Fruit fly (Drosophila melanogaster) whole organism, embryonic: ENCODE measurements around the gene Arp6.

ENCODE experiments used
- Abd-B ChIP-seq: fragments of 200-800 bp; sonication (Bioruptor generic); optimal IDR thresholded peaks from 2 replicates; lab custom pipeline; 2018; ENCODE audit warnings: missing biosample characterization, mild to moderate bottlenecking, missing genetic modification characterization, moderate library complexity
- Bteb2 ChIP-seq: fragments of 200-800 bp; sonication (Bioruptor generic); optimal IDR thresholded peaks from 2 replicates; lab custom pipeline; 2016; ENCODE audit warnings: missing biosample characterization, missing genetic modification characterization
- CG10147 ChIP-seq: fragments of 200-800 bp; sonication (Bioruptor generic); optimal IDR thresholded peaks from 2 replicates; lab custom pipeline; 2019; ENCODE audit warnings: missing biosample characterization, mild to moderate bottlenecking, missing genetic modification characterization, moderate library complexity
- CG10431 ChIP-seq: fragments of 200-800 bp; sonication (Bioruptor generic); optimal IDR thresholded peaks from 3 replicates; lab custom pipeline; 2018; ENCODE audit warnings: missing biosample characterization, mild to moderate bottlenecking, missing genetic modification characterization
- CG1647 ChIP-seq: fragments of 200-800 bp; sonication (Bioruptor generic); optimal IDR thresholded peaks from 3 replicates; lab custom pipeline; 2016; ENCODE audit warnings: missing biosample characterization, missing genetic modification characterization
- CG16863 ChIP-seq: fragments of 200-800 bp; sonication (Bioruptor generic); optimal IDR thresholded peaks from 3 replicates; lab custom pipeline; 2016; ENCODE audit warnings: missing biosample characterization, missing genetic modification characterization
- CG17385 ChIP-seq: fragments of 200-800 bp; sonication (Bioruptor generic); optimal IDR thresholded peaks from 3 replicates; lab custom pipeline; 2018; ENCODE audit warnings: missing biosample characterization, mild to moderate bottlenecking, missing genetic modification characterization
- CG17829 ChIP-seq: fragments of 200-800 bp; optimal IDR thresholded peaks from 2 replicates; lab custom pipeline; 2019; ENCODE audit warnings: missing biosample characterization, mild to moderate bottlenecking, missing genetic modification characterization, moderate library complexity
- CG18476 ChIP-seq: fragments of 200-800 bp; sonication (Bioruptor generic); optimal IDR thresholded peaks from 2 replicates; lab custom pipeline; 2016; ENCODE audit warnings: missing biosample characterization, mild to moderate bottlenecking, missing genetic modification characterization
- CG32532 ChIP-seq: fragments of 200-800 bp; sonication (Bioruptor generic); IDR thresholded peaks from 2 replicates; pipeline ENCODE4 v1.3.6; 2022; ENCODE audit warnings: missing biosample characterization, missing genetic modification characterization
- CG3281 ChIP-seq: fragments of 200-800 bp; sonication (Bioruptor generic); optimal IDR thresholded peaks from 3 replicates; lab custom pipeline; 2017; ENCODE audit warnings: missing biosample characterization, mild to moderate bottlenecking, missing genetic modification characterization
- CG3838 ChIP-seq: fragments of 200-800 bp; sonication (Bioruptor generic); optimal IDR thresholded peaks from 3 replicates; lab custom pipeline; 2016; ENCODE audit warnings: missing biosample characterization, missing genetic modification characterization
- CG3995 ChIP-seq: fragments of 200-800 bp; sonication (Bioruptor generic); optimal IDR thresholded peaks from 3 replicates; lab custom pipeline; 2016; ENCODE audit warnings: missing biosample characterization, missing genetic modification characterization
- CG4282 ChIP-seq: fragments of 200-800 bp; sonication (Bioruptor generic); optimal IDR thresholded peaks from 2 replicates; lab custom pipeline; 2016; ENCODE audit warnings: missing biosample characterization, missing genetic modification characterization
- CG6654 ChIP-seq: fragments of 200-800 bp; sonication (Bioruptor generic); optimal IDR thresholded peaks from 2 replicates; lab custom pipeline; 2017; ENCODE audit warnings: missing biosample characterization, mild to moderate bottlenecking, missing genetic modification characterization
- CG6683 ChIP-seq: fragments of 200-800 bp; sonication (Bioruptor generic); optimal IDR thresholded peaks from 2 replicates; lab custom pipeline; 2017; ENCODE audit warnings: missing biosample characterization, mild to moderate bottlenecking, missing genetic modification characterization, missing genetic modification reagents
- CG6813 ChIP-seq: fragments of 200-800 bp; sonication (Bioruptor generic); optimal IDR thresholded peaks from 2 replicates; lab custom pipeline; 2017; ENCODE audit warnings: missing biosample characterization, missing genetic modification characterization, mild to moderate bottlenecking, moderate library complexity, missing genetic modification reagents
- CG7271 ChIP-seq: fragments of 200-800 bp; sonication (Bioruptor generic); optimal IDR thresholded peaks from 2 replicates; lab custom pipeline; 2018; ENCODE audit warnings: missing biosample characterization, mild to moderate bottlenecking, missing genetic modification characterization, moderate library complexity
- CG7372 ChIP-seq: fragments of 200-800 bp; sonication (Bioruptor generic); IDR thresholded peaks from 2 replicates; pipeline ENCODE4 v1.3.6; 2022; ENCODE audit warnings: missing biosample characterization, missing genetic modification characterization
- CG9215 ChIP-seq: fragments of 200-800 bp; sonication (Bioruptor generic); IDR thresholded peaks from 2 replicates; pipeline ENCODE4 v1.3.6; 2022; ENCODE audit warnings: missing biosample characterization, missing genetic modification characterization
- Chrac-16 ChIP-seq: fragments of 200-800 bp; sonication (Bioruptor generic); optimal IDR thresholded peaks from 3 replicates; lab custom pipeline; 2016; ENCODE audit warnings: missing biosample characterization, missing genetic modification characterization
- CrebB ChIP-seq: fragments of 200-800 bp; sonication (Bioruptor generic); optimal IDR thresholded peaks from 3 replicates; lab custom pipeline; 2018; ENCODE audit warnings: missing biosample characterization, mild to moderate bottlenecking, missing genetic modification characterization
- Dp ChIP-seq: fragments of 200-800 bp; sonication (Bioruptor generic); optimal IDR thresholded peaks from 2 replicates; lab custom pipeline; 2018; ENCODE audit warnings: missing biosample characterization, mild to moderate bottlenecking, missing genetic modification characterization, moderate library complexity
- Eip74EF ChIP-seq, 2 experiments: fragments of 200-800 bp in 1 of 2; fragments of >200 bp in 1 of 2; sonication (Bioruptor generic) in 1 of 2; optimal IDR thresholded peaks; 2 replicates each; lab custom pipeline; 2017 to 2019; ENCODE audit warnings: missing biosample characterization in 2 of 2, missing genetic modification characterization in 2 of 2, mild to moderate bottlenecking in 1 of 2, moderate library complexity in 1 of 2
- Hsf ChIP-seq: fragments of 200-800 bp; sonication (Bioruptor generic); optimal IDR thresholded peaks from 3 replicates; lab custom pipeline; 2016; ENCODE audit warnings: missing biosample characterization, missing genetic modification characterization
- MESR4 ChIP-seq: fragments of 200-800 bp; sonication (Bioruptor generic); optimal IDR thresholded peaks from 2 replicates; lab custom pipeline; 2018; ENCODE audit warnings: missing biosample characterization, mild to moderate bottlenecking, missing genetic modification characterization, moderate library complexity
- MTF-1 ChIP-seq: fragments of 200-800 bp; sonication (Bioruptor generic); optimal IDR thresholded peaks from 2 replicates; lab custom pipeline; 2018; ENCODE audit warnings: missing biosample characterization, mild to moderate bottlenecking, missing genetic modification characterization, borderline replicate concordance
- Med ChIP-seq: fragments of 200-800 bp; sonication (Bioruptor generic); peaks from one replicate; lab custom pipeline; 2016; ENCODE audit warnings: missing biosample characterization, missing genetic modification characterization, mild to moderate bottlenecking, inconsistent platforms, moderate library complexity
- Oaz ChIP-seq: fragments of 200-800 bp; sonication (Bioruptor generic); IDR thresholded peaks from 2 replicates; pipeline ENCODE4 v1.3.6; 2022; ENCODE audit warnings: missing biosample characterization, missing genetic modification characterization
- Sin3A ChIP-seq: fragments of >200 bp; optimal IDR thresholded peaks from 2 replicates; lab custom pipeline; 2018
- Sox102F ChIP-seq: fragments of 200-800 bp; sonication (Bioruptor generic); optimal IDR thresholded peaks from 2 replicates; lab custom pipeline; 2018; ENCODE audit warnings: missing biosample characterization, mild to moderate bottlenecking, missing genetic modification characterization, moderate library complexity
- ab ChIP-seq: fragments of 200-800 bp; sonication (Bioruptor generic); optimal IDR thresholded peaks from 2 replicates; lab custom pipeline; 2016; ENCODE audit warnings: missing biosample characterization, missing genetic modification characterization
- ara ChIP-seq: fragments of 200-800 bp; sonication (Bioruptor generic); IDR thresholded peaks from 2 replicates; pipeline ENCODE4 v1.3.6; 2022; ENCODE audit warnings: missing biosample characterization, missing genetic modification characterization
- cato ChIP-seq: fragments of 200-800 bp; sonication (Bioruptor generic); optimal IDR thresholded peaks from 2 replicates; lab custom pipeline; 2016; ENCODE audit warnings: missing biosample characterization, missing genetic modification characterization, borderline replicate concordance
- crc ChIP-seq: fragments of 200-800 bp; sonication (Bioruptor generic); optimal IDR thresholded peaks from 2 replicates; lab custom pipeline; 2016; ENCODE audit warnings: missing biosample characterization, missing genetic modification characterization
- fu2 ChIP-seq: fragments of 200-800 bp; sonication (Bioruptor generic); optimal IDR thresholded peaks from 2 replicates; lab custom pipeline; 2016; ENCODE audit warnings: missing biosample characterization, missing genetic modification characterization
- gem ChIP-seq: fragments of 200-800 bp; sonication (Bioruptor generic); optimal IDR thresholded peaks from 2 replicates; lab custom pipeline; 2019; ENCODE audit warnings: missing biosample characterization, mild to moderate bottlenecking, missing genetic modification characterization, moderate library complexity
- gsb ChIP-seq: fragments of 200-800 bp; sonication (Bioruptor generic); IDR thresholded peaks from 2 replicates; pipeline ENCODE4 v1.3.6; 2022; ENCODE audit warnings: missing biosample characterization, missing genetic modification characterization
- hkb ChIP-seq, 2 experiments: fragments of 200-800 bp in 1 of 2; fragments of >200 bp in 1 of 2; sonication (Bioruptor generic) in 1 of 2; IDR thresholded peaks in 1 of 2; optimal IDR thresholded peaks in 1 of 2; 2 replicates each; pipeline versions ENCODE4 v1.3.6 to Lab custom; 2017 to 2022; ENCODE audit warnings: missing biosample characterization in 1 of 2, missing genetic modification characterization in 1 of 2
- lov ChIP-seq, 2 experiments: fragments of 200-800 bp in 1 of 2; fragments of >200 bp in 1 of 2; sonication (Bioruptor generic) in 1 of 2; IDR thresholded peaks in 1 of 2; optimal IDR thresholded peaks in 1 of 2; 2 replicates in 1 of 2; 3 replicates in 1 of 2; pipeline versions ENCODE4 v1.3.6 to Lab custom; 2017 to 2022; ENCODE audit warnings: missing biosample characterization in 1 of 2, missing genetic modification characterization in 1 of 2
- oc ChIP-seq: fragments of 200-800 bp; sonication (Bioruptor generic); optimal IDR thresholded peaks from 2 replicates; lab custom pipeline; 2018; ENCODE audit warnings: missing biosample characterization, mild to moderate bottlenecking, missing genetic modification characterization, moderate library complexity
- pfk ChIP-seq: fragments of 200-800 bp; sonication (Bioruptor generic); optimal IDR thresholded peaks from 2 replicates; lab custom pipeline; 2018; ENCODE audit warnings: missing biosample characterization, mild to moderate bottlenecking, missing genetic modification characterization, moderate library complexity
- pnt ChIP-seq: fragments of 200-800 bp; sonication (Bioruptor generic); optimal IDR thresholded peaks from 3 replicates; lab custom pipeline; 2016; ENCODE audit warnings: missing biosample characterization, missing genetic modification characterization
- pum ChIP-seq: fragments of 200-800 bp; sonication (Bioruptor generic); optimal IDR thresholded peaks from 2 replicates; lab custom pipeline; 2016; ENCODE audit warnings: missing biosample characterization, missing genetic modification characterization
- sqz ChIP-seq: fragments of 200-800 bp; sonication (Bioruptor generic); optimal IDR thresholded peaks from 3 replicates; lab custom pipeline; 2018; ENCODE audit warnings: missing biosample characterization, mild to moderate bottlenecking, missing genetic modification characterization
- tgo ChIP-seq: fragments of 200-800 bp; sonication (Bioruptor generic); IDR thresholded peaks from 3 replicates; pipeline ENCODE4 v1.3.6; 2022; ENCODE audit warnings: missing biosample characterization, missing genetic modification characterization
- tio ChIP-seq: fragments of 200-800 bp; sonication (Bioruptor generic); optimal IDR thresholded peaks from 2 replicates; lab custom pipeline; 2017; ENCODE audit warnings: missing biosample characterization, missing genetic modification characterization, inconsistent platforms
- trem ChIP-seq: fragments of 200-800 bp; optimal IDR thresholded peaks from 3 replicates; lab custom pipeline; 2019; ENCODE audit warnings: missing biosample characterization, mild to moderate bottlenecking, missing genetic modification characterization, moderate library complexity
- yki ChIP-seq: fragments of >200 bp; optimal IDR thresholded peaks from 3 replicates; lab custom pipeline; 2018

Arp6 gene

DNA sequence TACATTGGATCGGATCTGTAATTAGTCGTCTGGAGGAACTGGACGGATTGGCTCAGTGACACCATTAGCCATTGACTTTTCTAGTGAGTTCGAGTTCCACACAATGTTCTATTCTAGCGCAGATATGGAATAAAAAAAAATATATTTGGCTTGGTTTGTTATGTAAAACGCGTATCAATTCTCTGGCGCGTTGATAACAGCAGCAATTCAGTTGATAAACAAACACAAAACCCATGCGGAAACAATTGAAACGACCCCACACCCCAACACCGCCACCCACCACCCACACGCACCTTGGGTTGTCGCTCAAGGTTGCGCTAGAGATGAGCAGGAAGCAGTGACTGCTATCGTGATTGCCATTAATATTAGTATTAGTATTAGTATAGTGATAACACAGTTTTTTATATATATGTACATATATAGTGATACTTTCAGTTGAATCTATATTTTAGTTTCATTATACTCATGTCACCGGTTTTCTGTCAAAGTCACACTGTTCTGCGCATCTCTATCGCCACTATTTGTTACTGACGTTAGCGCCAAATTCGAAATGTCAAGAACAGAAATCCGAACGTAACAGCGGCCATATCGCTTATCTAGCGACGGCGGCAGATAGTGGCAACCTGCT, 39.2 kb downstream of the Arp6 start (continued):
- TF ChIP-seq Eip74EF (GFP tag; optimal IDR thresholded peaks at IDR 0.05; lab: Kevin White, UChicago) (peak in 1 of 2 experiments; percentile 100), CG6813 (peak; percentile 87), gem (tag; lab: Kevin White, UChicago) (peak; percentile 96), Oaz (GFP tag; lab: Robert Waterston, UW) (peak; percentile 84), oc (peak; percentile 70), CG6683 (GFP tag; lab: Kevin White, UChicago) (peak; percentile 84), trem (tag; lab: Kevin White, UChicago) (peak; percentile 80), cato (GFP tag; lab: Kevin White, UChicago) (peak; percentile 78), CG7271 (tag; lab: Kevin White, UChicago) (peak; percentile 79), pnt (peak; percentile 63), lov (optimal IDR thresholded peaks at IDR 0.05; lab: Kevin White, UChicago) (no peak), lov (GFP tag; IDR thresholded peaks at IDR 0.05; lab: Robert Waterston, UW) (peak; percentile 92), crc (GFP tag; lab: Kevin White, UChicago) (no peak), CG3838 (peak; percentile 47), Dp (GFP tag; lab: Kevin White, UChicago) (peak; percentile 74), CG9215 (GFP tag; lab: Robert Waterston, UW) (peak; percentile 89), gsb (GFP tag; lab: Robert Waterston, UW) (peak; percentile 90), Bteb2 (GFP tag; lab: Kevin White, UChicago) (peak; percentile 25), CG17385 (GFP tag; lab: Kevin White, UChicago) (peak; percentile 85), ab (GFP tag; lab: Kevin White, UChicago) (peak; percentile 24), CG16863 (GFP tag; lab: Kevin White, UChicago) (no peak), pfk (GFP tag; lab: Kevin White, UChicago) (peak; percentile 34), hkb (optimal IDR thresholded peaks at IDR 0.05; lab: Kevin White, UChicago) (no peak), hkb (GFP tag; IDR thresholded peaks at IDR 0.05; lab: Robert Waterston, UW) (peak; percentile 97), MTF-1 (GFP tag; lab: Kevin White, UChicago) (peak; percentile 85), sqz (GFP tag; lab: Kevin White, UChicago) (peak; percentile 37), CG32532 (peak; percentile 97), Sox102F (peak; percentile 91), Sin3A (lab: Kevin White, UChicago) (no peak), CG6654 (GFP tag; lab: Kevin White, UChicago) (peak; percentile 77), Med (GFP tag; lab: Kevin White, UChicago) (peak; percentile 91), pum (GFP tag; lab: Kevin White, UChicago) (peak; percentile 40), Hsf (GFP tag; lab: Kevin White, UChicago) (peak; percentile 84), CG4282 (GFP tag; lab: Kevin White, UChicago) (no peak), CrebB (tag; lab: Kevin White, UChicago) (peak; percentile 78), CG7372 (GFP tag; lab: Robert Waterston, UW) (peak; percentile 92), fu2 (GFP tag; lab: Kevin White, UChicago) (no peak), Chrac-16 (peak; percentile 88), CG3995 (GFP tag; lab: Kevin White, UChicago) (peak; percentile 99), CG10431 (GFP tag; lab: Kevin White, UChicago) (peak; percentile 36), Abd-B (peak; percentile 89), tgo (GFP tag; lab: Robert Waterston, UW) (peak; percentile 94), ara (GFP tag; lab: Robert Waterston, UW) (peak; percentile 90), tio (peak; percentile 76), CG3281 (GFP tag; lab: Kevin White, UChicago) (peak; percentile 94), CG1647 (GFP tag; lab: Kevin White, UChicago) (peak; percentile 68), CG18476 (GFP tag; lab: Kevin White, UChicago) (peak; percentile 76), CG10147 (GFP tag; lab: Kevin White, UChicago) (peak; percentile 92), CG17829 (tag; lab: Kevin White, UChicago) (peak; percentile 89), MESR4 (GFP tag; lab: Kevin White, UChicago) (peak; percentile 30), yki (lab: Kevin White, UChicago) (no peak)
